Worm (Caenorhabditis elegans): ENCODE measurements around the gene Y37E11B.6.

Y37E11B.6 gene

ce11 chrIV:3599126-3599525, at the start of gene Y37E11B.6:
Gene Y37E11B.6 (minus strand): TSS chrIV:3599306.
- TF ChIP-seq pha-4 (tag; optimal IDR thresholded peaks at IDR 0.05) (peak; percentile 2), elt-3 (tag; optimal IDR thresholded peaks at IDR 0.05) (no peak), nhr-25 (tag; optimal IDR thresholded peaks at IDR 0.05) (peak; percentile 22), lin-15B (tag; optimal IDR thresholded peaks at IDR 0.05) (peak; percentile 42), nhr-76 (tag; optimal IDR thresholded peaks at IDR 0.05) (no peak)

- no peak for TF ChIP-seq elt-2 (tag; optimal IDR thresholded peaks at IDR 0.05)
- TF ChIP-seq fkh-2 (tag; optimal IDR thresholded peaks at IDR 0.05) = no peak
- peak; percentile 15 for TF ChIP-seq pha-4 (tag; optimal IDR thresholded peaks at IDR 0.05)
- no peak for TF ChIP-seq ztf-4 (tag; optimal IDR thresholded peaks at IDR 0.05)
- TF ChIP-seq ZK546.5 (tag; optimal IDR thresholded peaks at IDR 0.05) = no peak
- peak; percentile 84 for TF ChIP-seq nhr-43 (tag; optimal IDR thresholded peaks at IDR 0.05; ENCODE audit: poor library complexity, severe bottlenecking)
- TF ChIP-seq zag-1 (tag; optimal IDR thresholded peaks at IDR 0.05) = no peak
- TF ChIP-seq nhr-11 (tag; optimal IDR thresholded peaks at IDR 0.05) = no peak
- no peak for TF ChIP-seq unc-39 (tag; optimal IDR thresholded peaks at IDR 0.05)
- no peak for TF ChIP-seq sea-2 (GFP tag; optimal IDR thresholded peaks at IDR 0.05)
- no peak for TF ChIP-seq nhr-237 (tag; optimal IDR thresholded peaks at IDR 0.05)
- TF ChIP-seq nhr-28 (tag; optimal IDR thresholded peaks at IDR 0.05) = no peak
- TF ChIP-seq ztf-11 (tag; optimal IDR thresholded peaks at IDR 0.05) = no peak
- TF ChIP-seq tbx-2 (tag; optimal IDR thresholded peaks at IDR 0.05) = no peak
- no peak for TF ChIP-seq skn-1 (tag; optimal IDR thresholded peaks at IDR 0.05)
- no peak for TF ChIP-seq ceh-16 (tag; optimal IDR thresholded peaks at IDR 0.05)
- no peak for TF ChIP-seq nhr-67 (tag; optimal IDR thresholded peaks at IDR 0.05)
- no peak for TF ChIP-seq eor-1 (tag; optimal IDR thresholded peaks at IDR 0.05)
- peak in 1 of 3 experiments; percentile 63 for TF ChIP-seq elt-3 (tag; optimal IDR thresholded peaks at IDR 0.05)
- no peak for TF ChIP-seq daf-12 (tag; optimal IDR thresholded peaks at IDR 0.05)
- no peak for TF ChIP-seq nhr-77 (tag; optimal IDR thresholded peaks at IDR 0.05)
- TF ChIP-seq fos-1 (tag; optimal IDR thresholded peaks at IDR 0.05) = no peak
- no peak for TF ChIP-seq egl-27 (tag; optimal IDR thresholded peaks at IDR 0.05)
- TF ChIP-seq lsy-12 (tag; optimal IDR thresholded peaks at IDR 0.05) = peak; percentile 32
- TF ChIP-seq ceh-9 (tag; optimal IDR thresholded peaks at IDR 0.05) = no peak
- TF ChIP-seq nhr-23 (tag; optimal IDR thresholded peaks at IDR 0.05) = peak; percentile 65
- no peak for TF ChIP-seq ceh-28 (tag; optimal IDR thresholded peaks at IDR 0.05)
- no peak for TF ChIP-seq ceh-82 (tag; optimal IDR thresholded peaks at IDR 0.05)
- no peak for TF ChIP-seq lin-39 (tag; optimal IDR thresholded peaks at IDR 0.05)
- no peak for TF ChIP-seq jun-1 (tag; optimal IDR thresholded peaks at IDR 0.05)
- TF ChIP-seq lin-15B (tag; optimal IDR thresholded peaks at IDR 0.05) = no peak
- no peak for TF ChIP-seq nhr-76 (tag; optimal IDR thresholded peaks at IDR 0.05)
- no peak for TF ChIP-seq nhr-12 (tag; optimal IDR thresholded peaks at IDR 0.05)
- TF ChIP-seq mdl-1 (tag; optimal IDR thresholded peaks at IDR 0.05) = no peak
- no peak for TF ChIP-seq hmg-11 (tag; optimal IDR thresholded peaks at IDR 0.05)
- no peak for TF ChIP-seq egl-5 (tag; optimal IDR thresholded peaks at IDR 0.05)
- TF ChIP-seq ama-1 (optimal IDR thresholded peaks at IDR 0.05) = peak; percentile 47
- TF ChIP-seq aly-2 (tag; optimal IDR thresholded peaks at IDR 0.05) = no peak
- TF ChIP-seq snpc-4 (tag; optimal IDR thresholded peaks at IDR 0.05) = no peak
- TF ChIP-seq fkh-10 (GFP tag; optimal IDR thresholded peaks at IDR 0.05) = no peak
- TF ChIP-seq R02D3.7 (tag; optimal IDR thresholded peaks at IDR 0.05) = no peak
- no peak for TF ChIP-seq elt-1 (tag; optimal IDR thresholded peaks at IDR 0.05)
- TF ChIP-seq nfya-1 (tag; optimal IDR thresholded peaks at IDR 0.05; ENCODE audit: insufficient read depth) = peak; percentile 44
- TF ChIP-seq pqm-1 (tag; optimal IDR thresholded peaks at IDR 0.05) = no peak
- no peak for TF ChIP-seq unc-62 (GFP tag; optimal IDR thresholded peaks at IDR 0.05)
- peak; percentile 18 for TF ChIP-seq nhr-25 (tag; optimal IDR thresholded peaks at IDR 0.05)
- no peak for TF ChIP-seq mml-1 (tag; optimal IDR thresholded peaks at IDR 0.05)
Observed at ce11 chrIV:3648634-3649240, 49.6 kb upstream of the Y37E11B.6 start, which contains the start of gene CC8.2. Gene CC8.2 (minus strand): TSS chrIV:3648684.

Data from whole organism, L3 larva.